Fruit fly (Drosophila melanogaster) whole organism, embryonic: ENCODE results near the gene CG32195.
A peak's percentile ranks its signal among the peaks of the same experiment; 100 is the strongest.

Experiments
- C15 ChIP-seq: fragments of 200-800 bp; sonication (Bioruptor generic); IDR thresholded peaks from 3 replicates; pipeline ENCODE4 v1.3.6; 2022; ENCODE audit warnings: missing biosample characterization, missing genetic modification characterization
- CG10147 ChIP-seq: fragments of 200-800 bp; sonication (Bioruptor generic); optimal IDR thresholded peaks from 2 replicates; lab custom pipeline; 2019; ENCODE audit warnings: missing biosample characterization, mild to moderate bottlenecking, missing genetic modification characterization, moderate library complexity
- CG1024 ChIP-seq: fragments of 200-800 bp; sonication (Bioruptor generic); IDR thresholded peaks from 2 replicates; pipeline ENCODE4 v1.3.6; 2022; ENCODE audit warnings: missing biosample characterization, missing genetic modification characterization
- CG10267 ChIP-seq: fragments of 200-800 bp; sonication (Bioruptor generic); optimal IDR thresholded peaks from 2 replicates; lab custom pipeline; 2018; ENCODE audit warnings: missing biosample characterization, mild to moderate bottlenecking, missing genetic modification characterization, moderate library complexity
- CG10431 ChIP-seq: fragments of 200-800 bp; sonication (Bioruptor generic); optimal IDR thresholded peaks from 3 replicates; lab custom pipeline; 2018; ENCODE audit warnings: missing biosample characterization, mild to moderate bottlenecking, missing genetic modification characterization
- CG10654 ChIP-seq: fragments of 200-800 bp; sonication (Bioruptor generic); optimal IDR thresholded peaks from 2 replicates; lab custom pipeline; 2016; ENCODE audit warnings: missing biosample characterization, missing genetic modification characterization
- CG14050 ChIP-seq: fragments of 200-800 bp; sonication (Bioruptor generic); IDR thresholded peaks from 3 replicates; pipeline ENCODE4 v1.3.6; 2022; ENCODE audit warnings: missing biosample characterization, missing genetic modification characterization
- CG1832 ChIP-seq: fragments of 200-800 bp; sonication (Bioruptor generic); optimal IDR thresholded peaks from 2 replicates; lab custom pipeline; 2017; ENCODE audit warnings: missing biosample characterization, mild to moderate bottlenecking, missing genetic modification characterization, inconsistent platforms
- CG2202 ChIP-seq: fragments of 200-800 bp; sonication (Bioruptor generic); optimal IDR thresholded peaks from 2 replicates; lab custom pipeline; 2018; ENCODE audit warnings: missing biosample characterization, mild to moderate bottlenecking, missing genetic modification characterization
- CG2712 ChIP-seq: fragments of 200-800 bp; optimal IDR thresholded peaks from 3 replicates; lab custom pipeline; 2019; ENCODE audit warnings: missing biosample characterization, mild to moderate bottlenecking, missing genetic modification characterization, moderate library complexity
- CG32772 ChIP-seq: fragments of 200-800 bp; sonication (Bioruptor generic); IDR thresholded peaks from 2 replicates; pipeline ENCODE4 v1.3.6; 2022; ENCODE audit warnings: missing biosample characterization, missing genetic modification characterization
- CG34376 ChIP-seq: fragments of 200-800 bp; sonication (Bioruptor generic); optimal IDR thresholded peaks from 2 replicates; lab custom pipeline; 2018; ENCODE audit warnings: missing biosample characterization, mild to moderate bottlenecking, missing genetic modification characterization
- CG4328 ChIP-seq: fragments of 200-800 bp; sonication (Bioruptor generic); optimal IDR thresholded peaks from 3 replicates; lab custom pipeline; 2017; ENCODE audit warnings: missing biosample characterization, missing genetic modification reagents, missing genetic modification characterization
- CG4617 ChIP-seq: fragments of 200-800 bp; sonication (Bioruptor generic); optimal IDR thresholded peaks from 3 replicates; lab custom pipeline; 2016; ENCODE audit warnings: missing biosample characterization, missing genetic modification characterization, borderline replicate concordance
- CG5180 ChIP-seq: fragments of 200-800 bp; sonication (Bioruptor generic); optimal IDR thresholded peaks from 3 replicates; lab custom pipeline; 2017; ENCODE audit warnings: missing biosample characterization, missing genetic modification characterization, mild to moderate bottlenecking, moderate library complexity, missing genetic modification reagents
- CG5245 ChIP-seq: fragments of 200-800 bp; sonication (Bioruptor generic); optimal IDR thresholded peaks from 3 replicates; lab custom pipeline; 2016; ENCODE audit warnings: missing biosample characterization, missing genetic modification characterization
- CG6254 ChIP-seq: fragments of 200-800 bp; sonication (Bioruptor generic); optimal IDR thresholded peaks from 3 replicates; lab custom pipeline; 2017; ENCODE audit warnings: mild to moderate bottlenecking, missing biosample characterization, missing genetic modification reagents, missing genetic modification characterization
- CG6654 ChIP-seq: fragments of 200-800 bp; sonication (Bioruptor generic); optimal IDR thresholded peaks from 2 replicates; lab custom pipeline; 2017; ENCODE audit warnings: missing biosample characterization, mild to moderate bottlenecking, missing genetic modification characterization
- CG6765 ChIP-seq: fragments of 200-800 bp; sonication (Bioruptor generic); optimal IDR thresholded peaks from 3 replicates; lab custom pipeline; 2017; ENCODE audit warnings: missing biosample characterization, mild to moderate bottlenecking, missing genetic modification characterization
- CG7556 ChIP-seq: fragments of 200-800 bp; sonication (Bioruptor generic); optimal IDR thresholded peaks from 2 replicates; lab custom pipeline; 2017; ENCODE audit warnings: missing biosample characterization, mild to moderate bottlenecking, missing genetic modification characterization
- CG7786 ChIP-seq: fragments of 200-800 bp; sonication (Bioruptor generic); optimal IDR thresholded peaks from 2 replicates; lab custom pipeline; 2016; ENCODE audit warnings: missing biosample characterization, missing genetic modification characterization
- CG7963 ChIP-seq: fragments of 200-800 bp; sonication (Bioruptor generic); IDR thresholded peaks from 3 replicates; pipeline ENCODE4 v1.3.6; 2022; ENCODE audit warnings: missing biosample characterization, missing genetic modification characterization; ENCODE audit not compliant: partially characterized antibody
- CG8290 ChIP-seq, 3 experiments: fragments of 200-800 bp; sonication (Bioruptor generic); optimal IDR thresholded peaks; 2 replicates each; lab custom pipeline; 2016 to 2019; ENCODE audit warnings: missing biosample characterization in 3 of 3, missing genetic modification characterization in 3 of 3, mild to moderate bottlenecking in 2 of 3, moderate library complexity in 1 of 3
- CG8478 ChIP-seq: fragments of >200 bp; optimal IDR thresholded peaks from 2 replicates; lab custom pipeline; 2018
- CG9797 ChIP-seq: fragments of 200-800 bp; sonication (Bioruptor generic); optimal IDR thresholded peaks from 3 replicates; lab custom pipeline; 2018; ENCODE audit warnings: missing biosample characterization, mild to moderate bottlenecking, missing genetic modification characterization
- Lim3 ChIP-seq: fragments of 200-800 bp; sonication (Bioruptor generic); IDR thresholded peaks from 2 replicates; pipeline ENCODE4 v1.3.6; 2022; ENCODE audit warnings: missing biosample characterization, missing genetic modification characterization
- MESR4 ChIP-seq: fragments of 200-800 bp; sonication (Bioruptor generic); optimal IDR thresholded peaks from 2 replicates; lab custom pipeline; 2018; ENCODE audit warnings: missing biosample characterization, mild to moderate bottlenecking, missing genetic modification characterization, moderate library complexity
- Meics ChIP-seq: fragments of 200-800 bp; sonication (Bioruptor generic); optimal IDR thresholded peaks from 2 replicates; lab custom pipeline; 2017; ENCODE audit warnings: missing biosample characterization, mild to moderate bottlenecking, missing genetic modification characterization
- Myb ChIP-seq: fragments of 200-800 bp; sonication (Bioruptor generic); optimal IDR thresholded peaks from 2 replicates; lab custom pipeline; 2016; ENCODE audit warnings: missing biosample characterization, missing genetic modification characterization
- Optix ChIP-seq: fragments of 200-800 bp; sonication (Bioruptor generic); IDR thresholded peaks from 3 replicates; pipeline ENCODE4 v1.3.6; 2022; ENCODE audit warnings: missing biosample characterization, missing genetic modification characterization
- Ptx1 ChIP-seq: fragments of 200-800 bp; sonication (Bioruptor generic); IDR thresholded peaks from 2 replicates; pipeline ENCODE4 v1.3.6; 2022; ENCODE audit warnings: missing biosample characterization, missing genetic modification characterization
- Sry-δ ChIP-seq: fragments of 200-800 bp; sonication (Bioruptor generic); optimal IDR thresholded peaks from 2 replicates; lab custom pipeline; 2016; ENCODE audit warnings: missing biosample characterization, missing genetic modification characterization
- ab ChIP-seq: fragments of 200-800 bp; sonication (Bioruptor generic); optimal IDR thresholded peaks from 2 replicates; lab custom pipeline; 2016; ENCODE audit warnings: missing biosample characterization, missing genetic modification characterization
- crc ChIP-seq: fragments of 200-800 bp; sonication (Bioruptor generic); optimal IDR thresholded peaks from 2 replicates; lab custom pipeline; 2016; ENCODE audit warnings: missing biosample characterization, missing genetic modification characterization
- croc ChIP-seq: fragments of 200-800 bp; sonication (Bioruptor generic); conservative IDR thresholded peaks from 3 replicates; pipeline ENCODE4 v1.3.6; 2022; ENCODE audit warnings: missing biosample characterization, missing genetic modification characterization
- dmrt11E ChIP-seq: fragments of 200-800 bp; sonication (Bioruptor generic); optimal IDR thresholded peaks from 3 replicates; lab custom pipeline; 2018; ENCODE audit warnings: missing biosample characterization, mild to moderate bottlenecking, missing genetic modification characterization, moderate library complexity
- ftz-f1 ChIP-seq: fragments of 200-800 bp; sonication (Bioruptor generic); optimal IDR thresholded peaks from 2 replicates; lab custom pipeline; 2016; ENCODE audit warnings: missing biosample characterization, missing genetic modification characterization
- her ChIP-seq: fragments of 200-800 bp; sonication (Bioruptor generic); optimal IDR thresholded peaks from 2 replicates; lab custom pipeline; 2016; ENCODE audit warnings: missing biosample characterization, missing genetic modification characterization
- lab ChIP-seq: fragments of 200-800 bp; sonication (Bioruptor generic); optimal IDR thresholded peaks from 3 replicates; lab custom pipeline; 2017; ENCODE audit warnings: missing biosample characterization, missing genetic modification characterization, mild to moderate bottlenecking, moderate library complexity, missing genetic modification reagents
- luna ChIP-seq: fragments of 200-800 bp; sonication (Bioruptor generic); optimal IDR thresholded peaks from 2 replicates; lab custom pipeline; 2016; ENCODE audit warnings: missing biosample characterization, missing genetic modification characterization
- nerfin-2 ChIP-seq: fragments of 200-800 bp; sonication (Bioruptor generic); IDR thresholded peaks from 2 replicates; pipeline ENCODE4 v1.3.6; 2022; ENCODE audit warnings: missing biosample characterization, missing genetic modification characterization; ENCODE audit not compliant: partially characterized antibody
- sc ChIP-seq, 3 experiments: fragments of >200 bp in 2 of 3; fragments of 200-800 bp in 1 of 3; sonication (Bioruptor generic) in 1 of 3; optimal IDR thresholded peaks; 2 replicates in 2 of 3; 3 replicates in 1 of 3; lab custom pipeline; 2017; ENCODE audit warnings: mild to moderate bottlenecking in 1 of 3, missing biosample characterization in 1 of 3, missing genetic modification characterization in 1 of 3, missing genetic modification reagents in 1 of 3
- sima ChIP-seq: fragments of 200-800 bp; sonication (Bioruptor generic); optimal IDR thresholded peaks from 2 replicates; lab custom pipeline; 2016; ENCODE audit warnings: missing biosample characterization, missing genetic modification characterization
- slp2 ChIP-seq: fragments of 200-800 bp; sonication (Bioruptor generic); optimal IDR thresholded peaks from 2 replicates; lab custom pipeline; 2016; ENCODE audit warnings: missing biosample characterization, missing genetic modification characterization
- wdn ChIP-seq: fragments of 200-800 bp; sonication (Bioruptor generic); IDR thresholded peaks from 2 replicates; pipeline ENCODE4 v1.3.6; 2022; ENCODE audit warnings: missing biosample characterization, missing genetic modification characterization
- wek ChIP-seq: fragments of 200-800 bp; sonication (Bioruptor generic); optimal IDR thresholded peaks from 3 replicates; lab custom pipeline; 2018; ENCODE audit warnings: missing biosample characterization, mild to moderate bottlenecking, missing genetic modification characterization, moderate library complexity
- zfh1 ChIP-seq: fragments of 200-800 bp; sonication (Bioruptor generic); IDR thresholded peaks from 3 replicates; pipeline ENCODE4 v1.3.6; 2022; ENCODE audit warnings: missing biosample characterization, missing genetic modification characterization

Gene CG32195

DNA sequence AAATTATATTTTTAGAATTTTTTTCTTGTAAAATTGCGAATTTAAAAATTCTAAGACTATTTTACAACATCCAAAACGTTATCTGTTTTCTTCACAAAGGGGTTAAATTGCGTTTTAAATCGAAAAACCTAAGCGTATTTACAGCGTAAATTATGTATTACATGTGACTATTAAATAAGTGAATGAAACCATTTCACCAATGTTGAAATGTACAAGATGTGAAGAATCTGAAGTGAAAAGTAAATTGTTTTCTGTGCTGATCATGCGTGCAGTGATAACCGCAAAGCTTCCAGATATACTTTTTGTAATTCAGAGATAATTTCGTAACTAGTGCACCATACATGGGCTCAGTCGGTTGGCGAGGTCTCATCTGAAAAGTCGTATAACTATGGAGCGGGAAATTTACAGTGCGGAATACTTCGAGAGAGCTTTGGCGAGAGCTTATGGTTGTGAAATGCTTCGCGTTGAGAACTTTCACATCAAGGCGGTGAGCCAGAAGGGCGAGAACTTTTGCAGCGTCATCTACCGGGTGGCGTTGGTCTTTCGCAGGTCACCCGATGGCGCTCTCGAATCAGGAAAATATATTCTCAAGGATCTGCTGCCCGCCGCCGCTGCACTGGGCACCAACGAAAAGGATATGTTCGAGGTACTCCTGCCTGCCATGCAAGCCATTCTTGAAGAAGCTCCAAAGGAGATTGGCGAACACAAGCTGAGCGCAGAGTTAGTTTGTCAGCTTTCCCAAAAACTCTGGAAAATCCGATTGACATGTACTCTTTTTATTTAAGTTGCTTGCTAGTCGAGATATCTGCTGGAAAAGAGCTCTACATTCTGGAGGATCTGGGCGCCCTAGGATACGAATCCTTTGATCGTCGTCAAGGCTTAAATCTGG lies 1.5 kb downstream of the CG32195 start:
- TF ChIP-seq wdn (GFP tag; lab: Robert Waterston, UW) = no peak
- TF ChIP-seq CG8290 (GFP tag; optimal IDR thresholded peaks at IDR 0.05; lab: Kevin White, UChicago) = peak; percentile 10
- TF ChIP-seq CG8290 (tag; optimal IDR thresholded peaks at IDR 0.05; lab: Kevin White, UChicago) = peak in 1 of 2 experiments; percentile 80
- no peak; the same call in 2 of the 3 replicates for TF ChIP-seq Optix
- TF ChIP-seq CG6254 (GFP tag; lab: Kevin White, UChicago) = no peak
- TF ChIP-seq CG5245 (GFP tag; lab: Kevin White, UChicago) = peak; percentile 35
- TF ChIP-seq crc (GFP tag; lab: Kevin White, UChicago) = no peak
- peak; percentile 6 for TF ChIP-seq CG4328 (GFP tag; lab: Kevin White, UChicago)
- no peak for TF ChIP-seq CG9797
- TF ChIP-seq MESR4 = no peak
- no peak for TF ChIP-seq ab
- TF ChIP-seq CG7963 (GFP tag; lab: Robert Waterston, UW) = no peak
- TF ChIP-seq CG10654 (GFP tag; lab: Kevin White, UChicago) = peak; percentile 21
- no peak for TF ChIP-seq dmrt11E
- TF ChIP-seq CG7786 (GFP tag; lab: Kevin White, UChicago) = no peak
- peak; percentile 19 for TF ChIP-seq CG10267 (tag; lab: Kevin White, UChicago)
- no peak for TF ChIP-seq CG1024
- TF ChIP-seq CG34376 (GFP tag; lab: Kevin White, UChicago) = peak; percentile 78
- TF ChIP-seq CG2202 (tag; lab: Kevin White, UChicago) = no peak
- TF ChIP-seq Lim3 = no peak
- TF ChIP-seq her (GFP tag; lab: Kevin White, UChicago) = peak; percentile 69
- peak; percentile 41 for TF ChIP-seq wek (GFP tag; lab: Kevin White, UChicago)
- no peak for TF ChIP-seq CG4617 (GFP tag; lab: Kevin White, UChicago)
- TF ChIP-seq CG6765 = peak; percentile 61
- peak; percentile 9 for TF ChIP-seq Myb (GFP tag; lab: Kevin White, UChicago)
- TF ChIP-seq zfh1 (GFP tag; lab: Robert Waterston, UW) = peak; percentile 45; the same call in 1 of the 3 replicates
- peak; percentile 66 for TF ChIP-seq Meics (GFP tag; lab: Kevin White, UChicago)
- TF ChIP-seq CG10147 (GFP tag; lab: Kevin White, UChicago) = peak; percentile 19
- peak; percentile 33 for TF ChIP-seq CG2712 (tag; lab: Kevin White, UChicago)
- no peak for TF ChIP-seq nerfin-2
- peak; percentile 61 for TF ChIP-seq ftz-f1
- no peak for TF ChIP-seq croc (GFP tag; lab: Robert Waterston, UW)
- no peak for TF ChIP-seq CG6654 (GFP tag; lab: Kevin White, UChicago)
- no peak for TF ChIP-seq CG8478 (lab: Kevin White, UChicago)
- TF ChIP-seq C15 = 0 out of 3 replicates have a peak, but pooled peaks have one; percentile 33
- peak; percentile 84 for TF ChIP-seq lab (GFP tag; lab: Kevin White, UChicago)
- TF ChIP-seq Sry-δ = peak; percentile 24
- TF ChIP-seq slp2 (GFP tag; lab: Kevin White, UChicago) = peak; percentile 10
- TF ChIP-seq CG7556 (GFP tag; lab: Kevin White, UChicago) = peak; percentile 66
- no peak for TF ChIP-seq CG32772 (GFP tag; lab: Robert Waterston, UW)
- peak; percentile 95 for TF ChIP-seq CG10431
- peak; percentile 30 for TF ChIP-seq luna (GFP tag; lab: Kevin White, UChicago)
- TF ChIP-seq sima (GFP tag; lab: Kevin White, UChicago) = no peak
- no peak for TF ChIP-seq sc (optimal IDR thresholded peaks at IDR 0.05; lab: Kevin White, UChicago)
- TF ChIP-seq sc (GFP tag; optimal IDR thresholded peaks at IDR 0.05; lab: Kevin White, UChicago) = no peak
- peak; percentile 32; the same call in 1 of the 2 replicates for TF ChIP-seq Ptx1 (GFP tag; lab: Robert Waterston, UW)
- TF ChIP-seq CG5180 (GFP tag; lab: Kevin White, UChicago) = peak; percentile 43
- no peak for TF ChIP-seq CG1832 (GFP tag; lab: Kevin White, UChicago)
- TF ChIP-seq CG14050 = peak; percentile 15; the same call in 1 of the 3 replicates
